8 worm cellular contexts compared by ENCODE assay signal in genomic region chrIII:4343070-4343469, ce11.
TF ChIP-seq lines count a peak whose summit lies in the region.

B0285.3 (minus strand) TSS chrIII:4343336.
lcmt-1 (plus strand) TSS chrIII:4343446.

TF ChIP-seq in whole organism, L1 larva, 84 proteins besides CTCF, POLR2A, EP300 and RAD21 (continues in another document):
- TF ChIP-seq pag-3 (tag; optimal IDR thresholded peaks at IDR 0.05; lab: Kevin White, UChicago; ENCODE audit: borderline replicate concordance, insufficient read depth) (no peak), ces-1 (GFP tag; optimal IDR thresholded peaks at IDR 0.05; lab: Kevin White, UChicago) (no peak), lsy-2 (tag; optimal IDR thresholded peaks at IDR 0.05; lab: Kevin White, UChicago) (peak; percentile 51 to 59), sox-4 (tag; optimal IDR thresholded peaks at IDR 0.05; lab: Kevin White, UChicago) (peak; percentile 58), nhr-47 (tag; optimal IDR thresholded peaks at IDR 0.05; lab: Kevin White, UChicago) (peak; percentile 75), blmp-1 (tag; optimal IDR thresholded peaks at IDR 0.05; lab: Kevin White, UChicago) (peak; percentile 31), tbx-2 (tag; optimal IDR thresholded peaks at IDR 0.05; lab: Kevin White, UChicago) (peak; percentile 69), lin-13 (GFP tag; optimal IDR thresholded peaks at IDR 0.05; lab: Kevin White, UChicago) (no peak), nhr-19 (GFP tag; conservative IDR thresholded peaks at IDR 0.05; lab: Robert Waterston, UW) (peak; percentile 49), rnt-1 (tag; optimal IDR thresholded peaks at IDR 0.05; lab: Kevin White, UChicago) (peak; percentile 94), ceh-82 (tag; optimal IDR thresholded peaks at IDR 0.05; lab: Kevin White, UChicago) (peak in 2 of 3 experiments; percentile 8 to 26)

TF ChIP-seq in whole organism, L2 larva, 48 proteins besides CTCF, POLR2A, EP300 and RAD21 (continues in another document):
- TF ChIP-seq nhr-12 (tag; optimal IDR thresholded peaks at IDR 0.05; lab: Kevin White, UChicago) (no peak), aly-2 (tag; optimal IDR thresholded peaks at IDR 0.05; lab: Kevin White, UChicago) (no peak), lsy-2 (tag; optimal IDR thresholded peaks at IDR 0.05; lab: Kevin White, UChicago) (peak in 1 of 2 experiments; percentile 68), nhr-11 (tag; optimal IDR thresholded peaks at IDR 0.05; lab: Kevin White, UChicago) (no peak), mab-5 (tag; optimal IDR thresholded peaks at IDR 0.05; lab: Kevin White, UChicago) (no peak), C34F6.9 (tag; optimal IDR thresholded peaks at IDR 0.05; lab: Kevin White, UChicago) (peak; percentile 50), nhr-10 (tag; optimal IDR thresholded peaks at IDR 0.05; lab: Kevin White, UChicago) (no peak), sma-9 (GFP tag; optimal IDR thresholded peaks at IDR 0.05; lab: Kevin White, UChicago) (peak; percentile 17), sma-9 (tag; optimal IDR thresholded peaks at IDR 0.05; lab: Kevin White, UChicago) (no peak), crh-2 (tag; optimal IDR thresholded peaks at IDR 0.05; lab: Kevin White, UChicago) (peak; percentile 24), F13H6.1 (tag; optimal IDR thresholded peaks at IDR 0.05; lab: Kevin White, UChicago) (peak; percentile 43), peb-1 (tag; optimal IDR thresholded peaks at IDR 0.05; lab: Kevin White, UChicago) (no peak)

TF ChIP-seq in whole organism, L3 larva, 47 proteins besides CTCF, POLR2A, EP300 and RAD21 (continues in another document):
- TF ChIP-seq nhr-23 (tag; optimal IDR thresholded peaks at IDR 0.05; lab: Kevin White, UChicago) (peak; percentile 61), nhr-77 (tag; optimal IDR thresholded peaks at IDR 0.05; lab: Kevin White, UChicago) (no peak), nhr-25 (tag; optimal IDR thresholded peaks at IDR 0.05; lab: Kevin White, UChicago) (peak; percentile 28), fkh-2 (tag; optimal IDR thresholded peaks at IDR 0.05; lab: Kevin White, UChicago) (no peak), skn-1 (tag; optimal IDR thresholded peaks at IDR 0.05; lab: Kevin White, UChicago) (no peak), mml-1 (tag; optimal IDR thresholded peaks at IDR 0.05; lab: Kevin White, UChicago) (no peak), zag-1 (tag; optimal IDR thresholded peaks at IDR 0.05; lab: Kevin White, UChicago) (no peak), lin-15B (tag; optimal IDR thresholded peaks at IDR 0.05; lab: Kevin White, UChicago) (peak; percentile 68), lin-39 (tag; optimal IDR thresholded peaks at IDR 0.05; lab: Kevin White, UChicago) (no peak), elt-2 (tag; optimal IDR thresholded peaks at IDR 0.05; lab: Kevin White, UChicago) (peak; percentile 11), tbx-2 (tag; optimal IDR thresholded peaks at IDR 0.05; lab: Kevin White, UChicago) (no peak), nfya-1 (tag; optimal IDR thresholded peaks at IDR 0.05; lab: Kevin White, UChicago; ENCODE audit: insufficient read depth) (peak; percentile 52)

TF ChIP-seq in whole organism, L4 larva, 104 proteins besides CTCF, POLR2A, EP300 and RAD21 (continues in another document):
- TF ChIP-seq gei-8 (GFP tag; optimal IDR thresholded peaks at IDR 0.05; lab: Kevin White, UChicago), result no peak
- no peak for TF ChIP-seq nhr-25 (tag; optimal IDR thresholded peaks at IDR 0.05; lab: Kevin White, UChicago; ENCODE audit: borderline replicate concordance, insufficient read depth)
- TF ChIP-seq nhr-28 (tag; optimal IDR thresholded peaks at IDR 0.05; lab: Kevin White, UChicago), result no peak
- TF ChIP-seq egl-43 (GFP tag; IDR thresholded peaks at IDR 0.05; lab: Robert Waterston, UW), result no peak
- no peak for TF ChIP-seq fos-1 (tag; optimal IDR thresholded peaks at IDR 0.05; lab: Kevin White, UChicago)
- TF ChIP-seq F49E8.2 (tag; optimal IDR thresholded peaks at IDR 0.05; lab: Kevin White, UChicago; ENCODE audit: borderline replicate concordance), result no peak
- TF ChIP-seq mes-2 (tag; optimal IDR thresholded peaks at IDR 0.05; lab: Kevin White, UChicago; ENCODE audit: poor library complexity, severe bottlenecking), result peak; percentile 94
- TF ChIP-seq Y75B8A.6 (GFP tag; IDR thresholded peaks at IDR 0.05; lab: Robert Waterston, UW), result no peak
- TF ChIP-seq snpc-4 (tag; optimal IDR thresholded peaks at IDR 0.05; lab: Kevin White, UChicago), result no peak
- TF ChIP-seq lir-3 (tag; optimal IDR thresholded peaks at IDR 0.05; lab: Kevin White, UChicago), result no peak
- no peak for TF ChIP-seq mxl-3 (GFP tag; optimal IDR thresholded peaks at IDR 0.05; lab: Kevin White, UChicago)

TF ChIP-seq in whole organism, early embryonic, 17 proteins besides CTCF, POLR2A, EP300 and RAD21:
- TF ChIP-seq F13C5.2 (tag; optimal IDR thresholded peaks at IDR 0.05; lab: Kevin White, UChicago), result no peak
- 0 out of 2 replicates have a peak, but pooled peaks have one; percentile 28 for TF ChIP-seq tbx-37 (GFP tag; conservative IDR thresholded peaks at IDR 0.05; lab: Robert Waterston, UW)

TF ChIP-seq in whole organism, late embryonic, 69 proteins besides CTCF, POLR2A, EP300 and RAD21 (continues in another document):
- TF ChIP-seq unc-42 (tag; optimal IDR thresholded peaks at IDR 0.05; lab: Kevin White, UChicago) (peak; percentile 20), zip-5 (tag; optimal IDR thresholded peaks at IDR 0.05; lab: Kevin White, UChicago) (peak; percentile 44), pha-2 (tag; optimal IDR thresholded peaks at IDR 0.05; lab: Kevin White, UChicago) (no peak), elt-2 (tag; optimal IDR thresholded peaks at IDR 0.05; lab: Kevin White, UChicago) (peak; percentile 19), tbx-2 (tag; optimal IDR thresholded peaks at IDR 0.05; lab: Kevin White, UChicago) (peak; percentile 60), lin-11 (tag; optimal IDR thresholded peaks at IDR 0.05; lab: Kevin White, UChicago) (no peak), che-1 (tag; optimal IDR thresholded peaks at IDR 0.05; lab: Kevin White, UChicago) (no peak), rnt-1 (tag; optimal IDR thresholded peaks at IDR 0.05; lab: Kevin White, UChicago) (peak; percentile 31), tbx-7 (tag; optimal IDR thresholded peaks at IDR 0.05; lab: Kevin White, UChicago) (peak; percentile 73), fkh-6 (tag; optimal IDR thresholded peaks at IDR 0.05; lab: Kevin White, UChicago) (no peak), fax-1 (tag; optimal IDR thresholded peaks at IDR 0.05; lab: Kevin White, UChicago) (no peak), ets-4 (tag; optimal IDR thresholded peaks at IDR 0.05; lab: Kevin White, UChicago) (peak; percentile 44), hlh-8 (tag; optimal IDR thresholded peaks at IDR 0.05; lab: Kevin White, UChicago) (peak; percentile 19), pag-3 (tag; optimal IDR thresholded peaks at IDR 0.05; lab: Kevin White, UChicago; ENCODE audit: borderline replicate concordance) (no peak), ceh-9 (tag; optimal IDR thresholded peaks at IDR 0.05; lab: Kevin White, UChicago) (no peak), sdc-2 (tag; optimal IDR thresholded peaks at IDR 0.05; lab: Kevin White, UChicago) (no peak)

TF ChIP-seq in whole organism, midembryonic, 9 proteins besides CTCF, POLR2A, EP300 and RAD21:
- TF ChIP-seq ztf-23 (GFP tag; IDR thresholded peaks at IDR 0.05; lab: Robert Waterston, UW) (0 out of 2 replicates have a peak, but pooled peaks have one; percentile 5), ztf-29 (GFP tag; IDR thresholded peaks at IDR 0.05; lab: Robert Waterston, UW) (no peak), cog-1 (tag; optimal IDR thresholded peaks at IDR 0.05; lab: Kevin White, UChicago) (no peak), klf-2 (GFP tag; conservative IDR thresholded peaks at IDR 0.05; lab: Robert Waterston, UW) (no peak), T22C8.4 (GFP tag; IDR thresholded peaks at IDR 0.05; lab: Robert Waterston, UW) (no peak), flt-1 (GFP tag; IDR thresholded peaks at IDR 0.05; lab: Robert Waterston, UW) (peak; percentile 40; the same call in 1 of the 2 replicates)

TF ChIP-seq in whole organism, young adult, 124 proteins besides CTCF, POLR2A, EP300 and RAD21:
- TF ChIP-seq hlh-26 (GFP tag; conservative IDR thresholded peaks at IDR 0.05; lab: Robert Waterston, UW), result no peak
- TF ChIP-seq madf-6 (GFP tag; IDR thresholded peaks at IDR 0.05; lab: Robert Waterston, UW), result peak; percentile 20; the same call in 1 of the 2 replicates
- peak; percentile 21 for TF ChIP-seq unc-130 (GFP tag; optimal IDR thresholded peaks at IDR 0.05; lab: Kevin White, UChicago)
- TF ChIP-seq unc-62 (GFP tag; optimal IDR thresholded peaks at IDR 0.05; lab: Kevin White, UChicago), result no peak
- TF ChIP-seq ZK185.1 (tag; optimal IDR thresholded peaks at IDR 0.05; lab: Kevin White, UChicago; ENCODE audit: poor library complexity, severe bottlenecking), result peak; percentile 82
- 0 out of 2 replicates have a peak, but pooled peaks have one; percentile 39 for TF ChIP-seq F33H1.4 (GFP tag; IDR thresholded peaks at IDR 0.05; lab: Robert Waterston, UW)
